Worm (Caenorhabditis elegans) whole organism, late embryonic: ENCODE results near the gene gldi-2.

ENCODE experiments used
- C38D4.7 ChIP-seq: fragments of 200-800 bp; sonication (Bioruptor generic); optimal IDR thresholded peaks from 2 replicates; lab custom pipeline; 2018; ENCODE audit warnings: mild to moderate bottlenecking, missing genetic modification characterization, moderate library complexity, missing compliant biosample characterization
- K02D7.2 ChIP-seq: sonication (generic microtip); optimal IDR thresholded peaks from 2 replicates; lab custom pipeline; 2017; ENCODE audit warnings: mild to moderate bottlenecking, missing genetic modification characterization, missing compliant biosample characterization
- T23F11.4 ChIP-seq: fragments of 200-800 bp; sonication (Bioruptor generic); optimal IDR thresholded peaks from 2 replicates; lab custom pipeline; 2018; ENCODE audit warnings: mild to moderate bottlenecking, missing genetic modification characterization, missing compliant biosample characterization
- Y22D7AL.16 ChIP-seq: sonication (generic microtip); optimal IDR thresholded peaks from 2 replicates; lab custom pipeline; 2016; ENCODE audit warnings: missing genetic modification characterization, missing compliant biosample characterization
- ahr-1 ChIP-seq: sonication (generic microtip); optimal IDR thresholded peaks from 2 replicates; lab custom pipeline; 2016; ENCODE audit warnings: missing genetic modification characterization, missing compliant biosample characterization
- ama-1 ChIP-seq: fragments of 150-350 bp; optimal IDR thresholded peaks from 2 replicates; lab custom pipeline; 2014
- ceh-19 ChIP-seq: fragments of 200-800 bp; sonication (Bioruptor generic); optimal IDR thresholded peaks from 2 replicates; lab custom pipeline; 2018; ENCODE audit warnings: mild to moderate bottlenecking, missing genetic modification characterization, missing compliant biosample characterization
- ceh-22 ChIP-seq: sonication (generic microtip); optimal IDR thresholded peaks from 2 replicates; lab custom pipeline; 2017; ENCODE audit warnings: missing biosample characterization, missing genetic modification characterization
- ceh-34 ChIP-seq: sonication (generic microtip); optimal IDR thresholded peaks from 2 replicates; lab custom pipeline; 2016; ENCODE audit warnings: mild to moderate bottlenecking, missing genetic modification characterization, missing compliant biosample characterization
- ceh-45 ChIP-seq: fragments of 200-800 bp; sonication (Bioruptor generic); IDR thresholded peaks from 2 replicates; pipeline ENCODE4 v1.3.6; 2022; ENCODE audit warnings: missing genetic modification reagents, missing genetic modification characterization, missing compliant biosample characterization
- ceh-48 ChIP-seq: sonication (generic microtip); optimal IDR thresholded peaks from 2 replicates; lab custom pipeline; 2016; ENCODE audit warnings: missing genetic modification characterization, inconsistent platforms, missing compliant biosample characterization
- ceh-6 ChIP-seq: fragments of 200-800 bp; sonication (Bioruptor generic); optimal IDR thresholded peaks from 2 replicates; lab custom pipeline; 2018; ENCODE audit warnings: mild to moderate bottlenecking, missing genetic modification characterization, missing compliant biosample characterization
- ceh-9 ChIP-seq: sonication (generic microtip); optimal IDR thresholded peaks from 2 replicates; lab custom pipeline; 2016; ENCODE audit warnings: mild to moderate bottlenecking, missing genetic modification characterization, inconsistent platforms, missing compliant biosample characterization
- dve-1 ChIP-seq: sonication (generic microtip); optimal IDR thresholded peaks from 2 replicates; lab custom pipeline; 2017; ENCODE audit warnings: antibody characterized with exemption, mild to moderate bottlenecking, missing genetic modification characterization, missing compliant biosample characterization
- elt-4 ChIP-seq: sonication (generic microtip); optimal IDR thresholded peaks from 2 replicates; lab custom pipeline; 2016; ENCODE audit warnings: missing genetic modification characterization, missing compliant biosample characterization
- ets-4 ChIP-seq: sonication (generic microtip); optimal IDR thresholded peaks from 2 replicates; lab custom pipeline; 2016; ENCODE audit warnings: missing genetic modification characterization, missing compliant biosample characterization
- fkh-10 ChIP-seq: fragments of 150-350 bp; optimal IDR thresholded peaks from 2 replicates; lab custom pipeline; 2014; ENCODE audit warnings: missing biosample characterization, missing genetic modification reagents, missing genetic modification characterization
- gmeb-2 ChIP-seq: sonication (generic microtip); optimal IDR thresholded peaks from 2 replicates; lab custom pipeline; 2016; ENCODE audit warnings: missing genetic modification characterization, inconsistent platforms, missing compliant biosample characterization
- hlh-13 ChIP-seq: fragments of 200-800 bp; sonication (Bioruptor generic); optimal IDR thresholded peaks from 2 replicates; lab custom pipeline; 2018; ENCODE audit warnings: mild to moderate bottlenecking, missing genetic modification characterization, missing compliant biosample characterization
- hlh-30 ChIP-seq: sonication (generic microtip); optimal IDR thresholded peaks from 2 replicates; lab custom pipeline; 2017; ENCODE audit warnings: antibody characterized with exemption, missing genetic modification characterization, missing compliant biosample characterization; ENCODE audit not compliant: insufficient read depth
- hlh-6 ChIP-seq: sonication (generic microtip); optimal IDR thresholded peaks from 2 replicates; lab custom pipeline; 2016; ENCODE audit warnings: missing genotype, missing genetic modification characterization, missing compliant biosample characterization
- hlh-8 ChIP-seq: sonication (generic microtip); optimal IDR thresholded peaks from 2 replicates; lab custom pipeline; 2016; ENCODE audit warnings: missing genotype, missing genetic modification characterization, missing compliant biosample characterization
- lim-6 ChIP-seq: sonication (generic microtip); optimal IDR thresholded peaks from 2 replicates; lab custom pipeline; 2016; ENCODE audit warnings: missing genetic modification characterization, missing compliant biosample characterization
- lin-11 ChIP-seq: fragments of 200-800 bp; sonication (Bioruptor generic); optimal IDR thresholded peaks from 2 replicates; lab custom pipeline; 2018; ENCODE audit warnings: mild to moderate bottlenecking, missing genetic modification characterization, missing compliant biosample characterization
- madf-2 ChIP-seq: sonication (generic microtip); optimal IDR thresholded peaks from 2 replicates; lab custom pipeline; 2017; ENCODE audit warnings: missing genetic modification characterization, missing compliant biosample characterization
- mec-3 ChIP-seq: sonication (generic microtip); optimal IDR thresholded peaks from 2 replicates; lab custom pipeline; 2016; ENCODE audit warnings: borderline replicate concordance, missing genetic modification characterization, missing compliant biosample characterization
- npax-4 ChIP-seq: sonication (generic microtip); optimal IDR thresholded peaks from 2 replicates; lab custom pipeline; 2016; ENCODE audit warnings: missing genetic modification characterization, missing compliant biosample characterization
- odd-2 ChIP-seq: sonication (generic microtip); optimal IDR thresholded peaks from 2 replicates; lab custom pipeline; 2017; ENCODE audit warnings: antibody characterized with exemption, mild to moderate bottlenecking, missing genetic modification characterization, missing compliant biosample characterization
- pag-3 ChIP-seq: sonication (generic microtip); optimal IDR thresholded peaks from 2 replicates; lab custom pipeline; 2016; ENCODE audit warnings: missing compliant biosample characterization, missing genetic modification characterization, borderline replicate concordance
- pax-1 ChIP-seq: fragments of 150-350 bp; optimal IDR thresholded peaks from 2 replicates; lab custom pipeline; 2014; ENCODE audit warnings: missing biosample characterization, missing genetic modification characterization
- pqm-1 ChIP-seq: sonication (generic microtip); optimal IDR thresholded peaks from 2 replicates; lab custom pipeline; 2016; ENCODE audit warnings: missing genetic modification characterization, missing compliant biosample characterization
- sdc-2 ChIP-seq: sonication (generic microtip); optimal IDR thresholded peaks from 2 replicates; lab custom pipeline; 2016; ENCODE audit warnings: missing genotype, missing genetic modification characterization, missing compliant biosample characterization
- sox-2 ChIP-seq: fragments of 200-800 bp; sonication (Bioruptor generic); IDR thresholded peaks from 2 replicates; pipeline ENCODE4 v1.3.6; 2022; ENCODE audit warnings: missing genetic modification reagents, missing genetic modification characterization, missing compliant biosample characterization
- sox-4 ChIP-seq: sonication (generic microtip); optimal IDR thresholded peaks from 2 replicates; lab custom pipeline; 2017; ENCODE audit warnings: mild to moderate bottlenecking, missing genetic modification characterization, inconsistent platforms, missing compliant biosample characterization
- tbx-2 ChIP-seq: sonication (generic microtip); optimal IDR thresholded peaks from 2 replicates; lab custom pipeline; 2016; ENCODE audit warnings: missing genetic modification characterization, missing compliant biosample characterization
- unc-3 ChIP-seq, 2 experiments: fragments of 200-800 bp in 1 of 2; sonication (Bioruptor generic) in 1 of 2; sonication (generic microtip) in 1 of 2; conservative IDR thresholded peaks in 1 of 2; optimal IDR thresholded peaks in 1 of 2; 2 replicates each; pipeline versions ENCODE4 v1.3.6 to Lab custom; 2016 to 2022; ENCODE audit warnings: missing compliant biosample characterization in 2 of 2, missing genetic modification characterization in 2 of 2, missing genetic modification reagents in 1 of 2
- unc-55 ChIP-seq: sonication (generic microtip); optimal IDR thresholded peaks from 2 replicates; lab custom pipeline; 2017; ENCODE audit warnings: missing biosample characterization, missing genetic modification reagents, missing genetic modification characterization
- zip-5 ChIP-seq: sonication (generic microtip); optimal IDR thresholded peaks from 2 replicates; lab custom pipeline; 2016; ENCODE audit warnings: missing genetic modification characterization, missing compliant biosample characterization
- ztf-16 ChIP-seq: sonication (generic microtip); optimal IDR thresholded peaks from 2 replicates; lab custom pipeline; 2017; ENCODE audit warnings: missing genetic modification characterization, missing compliant biosample characterization

The gldi-2 gene

ce11 chrII:6752027-6752426, 31.2 kb upstream of the gldi-2 start, which contains the start of gene F41G3.19:
Gene F41G3.19, minus strand, starts transcription at chrII:6752127.
- TF ChIP-seq ceh-48 (tag; lab: Kevin White, UChicago) (no peak), ets-4 (no peak), C38D4.7 (GFP tag; lab: Kevin White, UChicago) (no peak), pqm-1 (tag; lab: Kevin White, UChicago) (no peak), ceh-34 (tag; lab: Kevin White, UChicago) (no peak), hlh-8 (tag; lab: Kevin White, UChicago) (no peak), gmeb-2 (no peak), lin-11 (tag; lab: Kevin White, UChicago) (no peak), sox-4 (tag; lab: Kevin White, UChicago) (no peak), lim-6 (no peak), ztf-16 (tag; lab: Kevin White, UChicago) (no peak), ceh-6 (no peak), zip-5 (tag; lab: Kevin White, UChicago) (no peak), hlh-30 (no peak), pax-1 (tag; lab: Kevin White, UChicago) (no peak), pag-3 (tag; lab: Kevin White, UChicago) (no peak)

- no peak for TF ChIP-seq npax-4 (tag; lab: Kevin White, UChicago)
- no peak for TF ChIP-seq unc-55 (GFP tag; lab: Kevin White, UChicago)
- no peak for TF ChIP-seq K02D7.2 (tag; lab: Kevin White, UChicago)
- no peak for TF ChIP-seq hlh-13 (GFP tag; lab: Kevin White, UChicago)
- TF ChIP-seq fkh-10 (GFP tag; lab: Kevin White, UChicago), result no peak
- no peak for TF ChIP-seq dve-1 (tag; lab: Kevin White, UChicago)
- TF ChIP-seq ceh-6, result no peak
- no peak for TF ChIP-seq tbx-2
- no peak for TF ChIP-seq sox-4 (tag; lab: Kevin White, UChicago)
- no peak for TF ChIP-seq lin-11 (tag; lab: Kevin White, UChicago)
- TF ChIP-seq Y22D7AL.16 (tag; lab: Kevin White, UChicago), result no peak
- TF ChIP-seq odd-2 (tag; lab: Kevin White, UChicago), result no peak
Measured at ce11 chrII:6752850-6753249, 30.4 kb upstream of the gldi-2 start, which contains the start of gene F41G3.21. Gene F41G3.21, minus strand, starts transcription at chrII:6752950.

ce11 chrII:6754671-6755224, 28.5 kb upstream of the gldi-2 start, which contains the start of the genes srx-95 and fis-1:
Gene srx-95, minus strand, starts transcription at chrII:6754771.
Gene fis-1, plus strand, starts transcription at chrII:6755174.
- TF ChIP-seq sox-2 (GFP tag; lab: Robert Waterston, UW) (no peak), dve-1 (tag; lab: Kevin White, UChicago) (no peak), ceh-9 (tag; lab: Kevin White, UChicago) (no peak), C38D4.7 (GFP tag; lab: Kevin White, UChicago) (no peak), madf-2 (tag; lab: Kevin White, UChicago) (no peak), sdc-2 (no peak), ahr-1 (no peak), ceh-45 (no peak), fkh-10 (GFP tag; lab: Kevin White, UChicago) (no peak)

ce11 chrII:6756232-6756631, 27.0 kb upstream of the gldi-2 start, which contains the start of gene F41G3.3:
Gene F41G3.3, plus strand, starts transcription at chrII:6756532.
- TF ChIP-seq pag-3 (tag; lab: Kevin White, UChicago), result no peak
- no peak for TF ChIP-seq ceh-9 (tag; lab: Kevin White, UChicago)
- TF ChIP-seq ama-1 (lab: Kevin White, UChicago), result no peak
- no peak for TF ChIP-seq elt-4
- no peak for TF ChIP-seq lim-6
- no peak for TF ChIP-seq fkh-10 (GFP tag; lab: Kevin White, UChicago)
- no peak for TF ChIP-seq sox-4 (tag; lab: Kevin White, UChicago)

ce11 chrII:6764734-6765133, 18.5 kb upstream of the gldi-2 start, which contains the start of gene nlp-50:
Gene nlp-50, plus strand, starts transcription at chrII:6765034.
- no peak for TF ChIP-seq T23F11.4 (GFP tag; lab: Kevin White, UChicago)
- TF ChIP-seq mec-3 (tag; lab: Kevin White, UChicago), result no peak
- TF ChIP-seq ceh-19 (GFP tag; lab: Kevin White, UChicago), result no peak
- no peak for TF ChIP-seq ztf-16 (tag; lab: Kevin White, UChicago)
- TF ChIP-seq elt-4, result no peak
- no peak for TF ChIP-seq Y22D7AL.16 (tag; lab: Kevin White, UChicago)
- no peak for TF ChIP-seq tbx-2
- TF ChIP-seq ceh-22 (tag; lab: Kevin White, UChicago), result no peak
- no peak for TF ChIP-seq hlh-6 (tag; lab: Kevin White, UChicago)
- TF ChIP-seq pqm-1 (tag; lab: Kevin White, UChicago), result no peak
- no peak for TF ChIP-seq unc-3 (GFP tag; conservative IDR thresholded peaks at IDR 0.05; lab: Robert Waterston, UW)
- TF ChIP-seq unc-3 (tag; optimal IDR thresholded peaks at IDR 0.05; lab: Kevin White, UChicago), result no peak
- TF ChIP-seq sdc-2, result no peak
